Worm (Caenorhabditis elegans): ENCODE results near the gene F59B2.8.

F59B2.8 gene

ce11 chrIII:8986872-8987271 is 23.1 kb downstream of the F59B2.8 start (continued):
- no peak for TF ChIP-seq attf-4 (tag; optimal IDR thresholded peaks at IDR 0.05)
- TF ChIP-seq nhr-41 (GFP tag; IDR thresholded peaks at IDR 0.05), result no peak
- TF ChIP-seq nhr-77 (tag; optimal IDR thresholded peaks at IDR 0.05), result no peak
- peak; percentile 49 for TF ChIP-seq nhr-28 (tag; optimal IDR thresholded peaks at IDR 0.05)
- TF ChIP-seq nhr-48 (tag; optimal IDR thresholded peaks at IDR 0.05), result peak; percentile 63
- TF ChIP-seq arid-1 (GFP tag; conservative IDR thresholded peaks at IDR 0.05), result no peak
- no peak for TF ChIP-seq D1046.2 (GFP tag; IDR thresholded peaks at IDR 0.05)
- TF ChIP-seq pqm-1 (tag; optimal IDR thresholded peaks at IDR 0.05), result no peak
- TF ChIP-seq unc-130 (GFP tag; optimal IDR thresholded peaks at IDR 0.05), result no peak
- no peak for TF ChIP-seq vab-7 (GFP tag; IDR thresholded peaks at IDR 0.05)
- no peak for TF ChIP-seq R02D3.7 (tag; optimal IDR thresholded peaks at IDR 0.05)
- no peak for TF ChIP-seq zfp-2 (tag; optimal IDR thresholded peaks at IDR 0.05)
- TF ChIP-seq Y5F2A.4 (GFP tag; optimal IDR thresholded peaks at IDR 0.05), result no peak
- peak; percentile 21 for TF ChIP-seq mep-1 (tag; optimal IDR thresholded peaks at IDR 0.05)
- TF ChIP-seq lin-39 (tag; optimal IDR thresholded peaks at IDR 0.05), result no peak
- peak; percentile 78 for TF ChIP-seq mxl-3 (GFP tag; optimal IDR thresholded peaks at IDR 0.05)
- no peak for TF ChIP-seq F37D6.2 (tag; optimal IDR thresholded peaks at IDR 0.05)
- no peak for TF ChIP-seq nhr-42 (GFP tag; IDR thresholded peaks at IDR 0.05)
- TF ChIP-seq ceh-44 (GFP tag; IDR thresholded peaks at IDR 0.05), result no peak
- TF ChIP-seq madf-5 (GFP tag; IDR thresholded peaks at IDR 0.05), result no peak
- no peak for TF ChIP-seq zfp-3 (GFP tag; conservative IDR thresholded peaks at IDR 0.05)
- no peak for TF ChIP-seq tra-1 (GFP tag; IDR thresholded peaks at IDR 0.05)
- no peak for TF ChIP-seq fkh-10 (GFP tag; optimal IDR thresholded peaks at IDR 0.05)
- no peak for TF ChIP-seq rbr-2 (tag; optimal IDR thresholded peaks at IDR 0.05)
- TF ChIP-seq lin-13 (GFP tag; optimal IDR thresholded peaks at IDR 0.05), result no peak
- TF ChIP-seq nhr-6 (tag; optimal IDR thresholded peaks at IDR 0.05), result no peak
- TF ChIP-seq ztf-11 (tag; optimal IDR thresholded peaks at IDR 0.05), result no peak
- TF ChIP-seq nhr-111 (GFP tag; optimal IDR thresholded peaks at IDR 0.05), result no peak
- no peak for TF ChIP-seq ZK546.5 (tag; optimal IDR thresholded peaks at IDR 0.05)
- no peak for TF ChIP-seq saeg-2 (GFP tag; IDR thresholded peaks at IDR 0.05)
- TF ChIP-seq spr-1 (tag; optimal IDR thresholded peaks at IDR 0.05), result no peak
- TF ChIP-seq lin-38 (GFP tag; IDR thresholded peaks at IDR 0.05), result no peak
- TF ChIP-seq daf-12 (tag; optimal IDR thresholded peaks at IDR 0.05), result no peak
- no peak for TF ChIP-seq dmd-9 (GFP tag; IDR thresholded peaks at IDR 0.05)
- TF ChIP-seq ceh-62 (tag; optimal IDR thresholded peaks at IDR 0.05), result no peak
- peak; percentile 14 to 54 for TF ChIP-seq lsy-2 (tag; optimal IDR thresholded peaks at IDR 0.05)
- TF ChIP-seq Y75B8A.6 (GFP tag; IDR thresholded peaks at IDR 0.05), result no peak
- no peak for TF ChIP-seq ceh-32 (tag; optimal IDR thresholded peaks at IDR 0.05; ENCODE audit: poor library complexity)
- peak; percentile 69 for TF ChIP-seq dve-1 (tag; optimal IDR thresholded peaks at IDR 0.05; ENCODE audit: insufficient read depth)
- no peak for TF ChIP-seq lin-15B (tag; optimal IDR thresholded peaks at IDR 0.05)
- no peak for TF ChIP-seq skn-1 (tag; optimal IDR thresholded peaks at IDR 0.05)
- no peak for TF ChIP-seq jun-1 (tag; optimal IDR thresholded peaks at IDR 0.05)
- TF ChIP-seq hif-1 (tag; optimal IDR thresholded peaks at IDR 0.05), result no peak
- TF ChIP-seq nhr-10 (tag; optimal IDR thresholded peaks at IDR 0.05), result no peak
- no peak for TF ChIP-seq hmg-1.1 (GFP tag; IDR thresholded peaks at IDR 0.05)
- no peak for TF ChIP-seq ama-1 (optimal IDR thresholded peaks at IDR 0.05)
- no peak for TF ChIP-seq ztf-7 (tag; optimal IDR thresholded peaks at IDR 0.05)
- TF ChIP-seq unc-39 (tag; optimal IDR thresholded peaks at IDR 0.05), result no peak
- TF ChIP-seq nhr-25 (tag; optimal IDR thresholded peaks at IDR 0.05; ENCODE audit: borderline replicate concordance, insufficient read depth), result no peak
- TF ChIP-seq nhr-76 (tag; optimal IDR thresholded peaks at IDR 0.05), result no peak
- no peak for TF ChIP-seq aly-2 (tag; optimal IDR thresholded peaks at IDR 0.05)
- peak; percentile 76 for TF ChIP-seq hlh-11 (tag; optimal IDR thresholded peaks at IDR 0.05)
- no peak for TF ChIP-seq nhr-237 (tag; optimal IDR thresholded peaks at IDR 0.05)
- TF ChIP-seq aha-1 (tag), result no peak
